Worm (Caenorhabditis elegans): ENCODE measurements around the gene somi-1.
A peak's percentile ranks its signal among the peaks of the same experiment; 100 is the strongest.

Gene somi-1

DNA sequence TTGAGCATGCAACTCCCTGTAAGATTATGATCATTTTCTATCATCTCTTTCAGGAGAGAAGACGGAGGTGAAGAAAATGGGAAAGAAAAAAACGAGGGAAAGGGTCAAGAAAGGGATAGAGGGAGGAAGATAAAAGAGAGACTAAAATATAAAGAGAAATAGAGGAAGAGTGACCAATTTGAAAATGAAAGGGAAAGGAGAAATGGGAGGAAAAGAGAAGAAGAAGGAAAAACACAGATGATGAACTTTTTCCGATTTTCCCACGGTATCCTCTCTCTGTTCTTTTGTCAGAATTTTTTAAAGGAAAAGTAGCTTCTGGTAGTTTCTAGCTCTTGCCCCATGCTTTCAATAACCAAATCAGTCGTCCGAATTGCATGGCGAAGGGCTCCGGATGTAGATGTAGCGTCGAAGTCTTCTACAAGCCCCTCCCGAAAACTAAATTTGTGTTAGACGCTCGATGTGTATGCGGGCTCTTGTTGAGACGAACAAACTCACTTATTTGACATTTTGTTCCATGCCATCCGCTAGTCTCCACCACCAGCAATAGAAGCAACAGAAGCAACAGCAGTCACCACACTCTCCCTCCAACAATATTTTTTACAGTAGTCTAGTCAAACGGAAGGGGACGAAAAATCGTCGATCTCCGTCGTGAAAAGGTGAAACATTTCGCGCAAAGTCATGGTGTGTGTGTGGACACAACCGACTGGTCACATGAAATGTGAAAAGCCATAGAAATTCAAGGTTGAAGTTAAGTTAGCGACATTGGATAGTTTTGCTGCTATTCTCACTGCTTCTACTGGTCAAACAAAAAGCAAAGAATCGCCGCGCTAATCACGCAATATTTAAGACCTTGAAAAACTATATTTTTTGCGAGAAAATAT, at the start of gene somi-1:
Gene somi-1 (minus strand): TSS at position 18 of the 881 bp plus-strand sequence.
- TF ChIP-seq snpc-4 (tag; optimal IDR thresholded peaks at IDR 0.05) (no peak), crh-2 (tag; optimal IDR thresholded peaks at IDR 0.05) (no peak), elt-1 (tag; optimal IDR thresholded peaks at IDR 0.05) (no peak), elt-3 (tag; optimal IDR thresholded peaks at IDR 0.05) (no peak), R02D3.7 (tag; optimal IDR thresholded peaks at IDR 0.05) (no peak), F13H6.1 (tag; optimal IDR thresholded peaks at IDR 0.05) (peak; percentile 32), ztf-1 (GFP tag; conservative IDR thresholded peaks at IDR 0.05) (no peak), zag-1 (tag; optimal IDR thresholded peaks at IDR 0.05) (no peak), unc-62 (GFP tag; optimal IDR thresholded peaks at IDR 0.05) (no peak), gmeb-1 (tag; optimal IDR thresholded peaks at IDR 0.05) (no peak), nhr-23 (tag; optimal IDR thresholded peaks at IDR 0.05) (no peak), lin-11 (tag; optimal IDR thresholded peaks at IDR 0.05) (no peak), nhr-12 (tag; optimal IDR thresholded peaks at IDR 0.05) (no peak), skn-1 (tag; optimal IDR thresholded peaks at IDR 0.05) (no peak), ztf-11 (tag; optimal IDR thresholded peaks at IDR 0.05) (no peak), nhr-25 (tag; optimal IDR thresholded peaks at IDR 0.05) (peak; percentile 71), lin-13 (GFP tag; optimal IDR thresholded peaks at IDR 0.05) (peak; percentile 1), nhr-21 (tag; optimal IDR thresholded peaks at IDR 0.05) (peak; percentile 28), lsy-2 (tag; optimal IDR thresholded peaks at IDR 0.05) (no peak), fos-1 (tag; optimal IDR thresholded peaks at IDR 0.05) (peak; percentile 8), ZK546.5 (tag; optimal IDR thresholded peaks at IDR 0.05) (no peak), nhr-129 (tag; optimal IDR thresholded peaks at IDR 0.05) (no peak), nhr-77 (tag; optimal IDR thresholded peaks at IDR 0.05) (no peak), mbf-1 (tag; optimal IDR thresholded peaks at IDR 0.05) (no peak), peb-1 (tag; optimal IDR thresholded peaks at IDR 0.05) (no peak), sma-9 (GFP tag; optimal IDR thresholded peaks at IDR 0.05) (peak; percentile 78), sma-9 (tag; optimal IDR thresholded peaks at IDR 0.05) (no peak), nhr-237 (tag; optimal IDR thresholded peaks at IDR 0.05) (no peak), nhr-6 (tag; optimal IDR thresholded peaks at IDR 0.05) (no peak), C34F6.9 (tag; optimal IDR thresholded peaks at IDR 0.05) (peak; percentile 15), unc-39 (tag; optimal IDR thresholded peaks at IDR 0.05) (no peak), egl-27 (tag; optimal IDR thresholded peaks at IDR 0.05) (peak; percentile 56), sma-3 (GFP tag; optimal IDR thresholded peaks at IDR 0.05) (no peak), blmp-1 (tag; optimal IDR thresholded peaks at IDR 0.05; ENCODE audit: insufficient read depth) (peak; percentile 96), ceh-16 (tag; optimal IDR thresholded peaks at IDR 0.05) (no peak)

ce11 chrV:13437473-13438074, 46.4 kb upstream of the somi-1 start, which contains the start of gene mes-4:
Gene mes-4 (minus strand): TSS chrV:13437545.
- TF ChIP-seq ama-1 (optimal IDR thresholded peaks at IDR 0.05) (no peak), C34F6.9 (tag; optimal IDR thresholded peaks at IDR 0.05) (no peak), gmeb-1 (tag; optimal IDR thresholded peaks at IDR 0.05) (peak; percentile 49), nhr-129 (tag; optimal IDR thresholded peaks at IDR 0.05) (no peak), sma-9 (GFP tag; optimal IDR thresholded peaks at IDR 0.05) (no peak), sma-9 (tag; optimal IDR thresholded peaks at IDR 0.05) (no peak), lin-39 (tag; optimal IDR thresholded peaks at IDR 0.05) (no peak)

- TF ChIP-seq sem-4 (tag; optimal IDR thresholded peaks at IDR 0.05) (no peak), zag-1 (tag; optimal IDR thresholded peaks at IDR 0.05) (no peak), nhr-11 (tag; optimal IDR thresholded peaks at IDR 0.05) (no peak), nhr-6 (tag; optimal IDR thresholded peaks at IDR 0.05) (no peak), aly-2 (tag; optimal IDR thresholded peaks at IDR 0.05) (no peak), C34F6.9 (tag; optimal IDR thresholded peaks at IDR 0.05) (no peak), ama-1 (optimal IDR thresholded peaks at IDR 0.05) (no peak), ceh-16 (tag; optimal IDR thresholded peaks at IDR 0.05) (no peak), ztf-11 (tag; optimal IDR thresholded peaks at IDR 0.05) (no peak), lin-39 (tag; optimal IDR thresholded peaks at IDR 0.05) (no peak), crh-2 (tag; optimal IDR thresholded peaks at IDR 0.05) (no peak), peb-1 (tag; optimal IDR thresholded peaks at IDR 0.05) (no peak), mdl-1 (tag; optimal IDR thresholded peaks at IDR 0.05) (no peak)
Measured at ce11 chrV:13432364-13432763, 41.2 kb upstream of the somi-1 start, which contains the start of gene srd-17. Gene srd-17 (minus strand): TSS chrV:13432714.

All from whole organism, L2 larva.